Worm (Caenorhabditis elegans) whole organism, mixed stage, embryonic: ENCODE data around the gene Y51A2B.8.

ENCODE experiments used
- M03D4.4 ChIP-seq: sonication (generic microtip); optimal IDR thresholded peaks from 2 replicates; lab custom pipeline; 2017; ENCODE audit warnings: mild to moderate bottlenecking, missing genetic modification characterization, missing compliant biosample characterization
- ces-1 ChIP-seq: fragments of 150-350 bp; optimal IDR thresholded peaks from 2 replicates; lab custom pipeline; 2014; ENCODE audit warnings: missing biosample characterization, missing genetic modification reagents, missing genetic modification characterization
- elt-1 ChIP-seq: sonication (generic microtip); optimal IDR thresholded peaks from 2 replicates; lab custom pipeline; 2017; ENCODE audit warnings: missing genetic modification characterization, mild to moderate bottlenecking, missing compliant biosample characterization, antibody characterized with exemption, moderate library complexity, borderline replicate concordance; ENCODE audit not compliant: insufficient read depth
- elt-3 ChIP-seq: fragments of 150-350 bp; optimal IDR thresholded peaks from 2 replicates; lab custom pipeline; 2014; ENCODE audit warnings: missing biosample characterization, missing genetic modification characterization
- lin-13 ChIP-seq: fragments of 150-350 bp; optimal IDR thresholded peaks from 2 replicates; lab custom pipeline; 2014; ENCODE audit warnings: missing biosample characterization, missing genetic modification characterization
- mab-5 ChIP-seq: fragments of 150-350 bp; optimal IDR thresholded peaks from 2 replicates; lab custom pipeline; 2014; ENCODE audit warnings: missing biosample characterization, missing genetic modification characterization
- nhr-12 ChIP-seq: fragments of 150-350 bp; optimal IDR thresholded peaks from 2 replicates; lab custom pipeline; 2014; ENCODE audit warnings: missing biosample characterization, missing genetic modification characterization
- pha-4 ChIP-seq: fragments of 150-350 bp; optimal IDR thresholded peaks from 2 replicates; lab custom pipeline; 2018; ENCODE audit warnings: missing biosample characterization, missing genetic modification reagents, missing genetic modification characterization
- sem-2 ChIP-seq: fragments of 200-800 bp; sonication (Bioruptor generic); optimal IDR thresholded peaks from 2 replicates; lab custom pipeline; 2018; ENCODE audit warnings: mild to moderate bottlenecking, missing genetic modification characterization, missing compliant biosample characterization
- unc-62 ChIP-seq: fragments of 150-350 bp; optimal IDR thresholded peaks from 2 replicates; lab custom pipeline; 2014; ENCODE audit warnings: missing biosample characterization, missing genetic modification reagents, missing genetic modification characterization

ce11 chrV:18375551-18375950 is 3.4 kb upstream of the Y51A2B.8 start:
- TF ChIP-seq nhr-12 (no peak), ces-1 (GFP tag; lab: Kevin White, UChicago) (no peak), lin-13 (no peak), pha-4 (tag; lab: Kevin White, UChicago) (no peak), mab-5 (tag; lab: Kevin White, UChicago) (no peak), elt-1 (tag; lab: Kevin White, UChicago) (no peak), M03D4.4 (tag; lab: Kevin White, UChicago) (no peak), elt-3 (no peak), unc-62 (GFP tag; lab: Kevin White, UChicago) (no peak), sem-2 (GFP tag; lab: Kevin White, UChicago) (no peak)
